Worm (Caenorhabditis elegans): ENCODE data around the gene ZK1128.1.

DNA sequence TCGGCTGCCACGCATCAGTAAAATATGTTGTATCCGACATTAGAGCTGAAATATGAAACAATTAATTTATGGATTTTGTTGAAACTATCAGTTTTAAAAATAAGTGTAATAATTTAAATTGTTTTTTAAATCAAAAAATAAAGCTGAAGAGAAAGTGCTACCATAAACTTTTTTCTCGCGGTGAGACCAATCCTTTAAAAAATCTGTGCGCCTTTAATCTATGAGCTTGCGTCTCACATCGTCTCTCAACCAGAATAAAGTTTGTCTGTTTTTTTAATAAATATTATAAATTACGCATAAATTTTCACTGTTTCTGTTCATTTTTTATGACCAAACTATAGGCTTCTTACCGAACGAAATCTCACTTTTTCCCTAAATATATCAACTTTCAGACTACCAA is 31.3 kb downstream of the ZK1128.1 start, which contains the start of gene T16H12.3:
- TF ChIP-seq unc-62 (GFP tag; optimal IDR thresholded peaks at IDR 0.05) (no peak), B0035.1 (tag; optimal IDR thresholded peaks at IDR 0.05) (no peak), atf-7 (tag; optimal IDR thresholded peaks at IDR 0.05) (no peak), ama-1 (optimal IDR thresholded peaks at IDR 0.05) (no peak), ama-1 (GFP tag; optimal IDR thresholded peaks at IDR 0.05) (no peak), lin-35 (GFP tag; optimal IDR thresholded peaks at IDR 0.05) (no peak), snpc-4 (GFP tag; optimal IDR thresholded peaks at IDR 0.05) (no peak), snpc-4 (tag; optimal IDR thresholded peaks at IDR 0.05) (no peak), dpl-1 (GFP tag; optimal IDR thresholded peaks at IDR 0.05) (no peak), mxl-1 (tag; optimal IDR thresholded peaks at IDR 0.05) (no peak), Y53G8AR.9 (GFP tag; conservative IDR thresholded peaks at IDR 0.05) (no peak), attf-3 (GFP tag; conservative IDR thresholded peaks at IDR 0.05) (no peak), chd-7 (tag; optimal IDR thresholded peaks at IDR 0.05) (no peak), nhr-120 (GFP tag; IDR thresholded peaks at IDR 0.05) (no peak)
